Worm (Caenorhabditis elegans) whole organism, midembryonic: ENCODE measurements around the gene che-11.

Experiments
- T22C8.4 ChIP-seq: fragments of 200-800 bp; sonication (Bioruptor generic); IDR thresholded peaks from 2 replicates; pipeline ENCODE4 v1.3.6; 2022; ENCODE audit warnings: missing genetic modification characterization, missing compliant biosample characterization
- cog-1 ChIP-seq: sonication (generic microtip); optimal IDR thresholded peaks from 2 replicates; lab custom pipeline; 2016; ENCODE audit warnings: missing genetic modification characterization, missing compliant biosample characterization
- flt-1 ChIP-seq: fragments of 200-800 bp; sonication (Bioruptor generic); IDR thresholded peaks from 2 replicates; pipeline ENCODE4 v1.3.6; 2022; ENCODE audit warnings: missing genetic modification characterization, missing compliant biosample characterization
- klf-2 ChIP-seq: fragments of 200-800 bp; sonication (Bioruptor generic); conservative IDR thresholded peaks from 2 replicates; pipeline ENCODE4 v1.3.6; 2022; ENCODE audit warnings: missing genetic modification reagents, missing genetic modification characterization, missing compliant biosample characterization
- med-1 ChIP-seq: sonication (generic microtip); optimal IDR thresholded peaks from 2 replicates; lab custom pipeline; 2017; ENCODE audit warnings: missing genetic modification characterization, mild to moderate bottlenecking, missing compliant biosample characterization, antibody characterized with exemption, missing genetic modification reagents; ENCODE audit not compliant: insufficient read depth
- ref-1 ChIP-seq: fragments of 200-800 bp; sonication (Bioruptor generic); conservative IDR thresholded peaks from 2 replicates; pipeline ENCODE4 v1.3.6; 2022; ENCODE audit warnings: missing genetic modification reagents, missing genetic modification characterization, missing compliant biosample characterization
- tab-1 ChIP-seq: fragments of 200-800 bp; sonication (Bioruptor generic); IDR thresholded peaks from 2 replicates; pipeline ENCODE4 v1.3.6; 2022; ENCODE audit warnings: missing genetic modification characterization, missing compliant biosample characterization
- ztf-23 ChIP-seq: fragments of 200-800 bp; sonication (Bioruptor generic); IDR thresholded peaks from 2 replicates; pipeline ENCODE4 v1.3.6; 2022; ENCODE audit warnings: missing genetic modification reagents, missing genetic modification characterization, missing compliant biosample characterization
- ztf-29 ChIP-seq: fragments of 200-800 bp; sonication (Bioruptor generic); IDR thresholded peaks from 2 replicates; pipeline ENCODE4 v1.3.6; 2022; ENCODE audit warnings: missing genetic modification reagents, missing genetic modification characterization, missing compliant biosample characterization

che-11 gene

DNA sequence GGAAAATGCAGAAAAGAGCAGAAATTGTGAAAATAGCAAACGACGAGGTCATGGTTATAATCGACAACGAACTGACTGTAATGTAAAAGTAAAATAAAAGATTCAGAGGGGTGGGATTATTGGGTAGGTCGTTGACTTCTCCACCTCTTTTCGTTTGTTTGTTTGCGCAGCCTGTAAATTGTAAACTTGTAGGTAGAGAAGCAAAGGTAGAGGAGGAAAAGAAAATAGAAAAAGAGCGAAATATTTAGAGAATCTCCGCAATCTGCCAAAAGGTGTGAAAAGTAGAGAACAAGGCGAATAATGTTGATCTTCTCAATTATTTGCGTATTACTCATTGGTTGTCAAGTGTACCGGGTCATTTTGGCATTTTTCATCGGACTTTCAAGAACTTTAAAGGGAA is 36.8 kb upstream of the che-11 start, which contains the start of gene ZK863.8:
Gene ZK863.8, minus strand, starts transcription at position 173 of the 400 bp plus-strand sequence.
- no peak for TF ChIP-seq ztf-23 (GFP tag; lab: Robert Waterston, UW)
- no peak for TF ChIP-seq cog-1
- TF ChIP-seq med-1 (GFP tag; lab: Kevin White, UChicago): no peak
- TF ChIP-seq ztf-29: no peak

- TF ChIP-seq ref-1 (GFP tag; lab: Robert Waterston, UW) (no peak), tab-1 (GFP tag; lab: Robert Waterston, UW) (no peak)
These were observed 33.9 kb upstream of the che-11 start, which contains the start of gene srd-4 for ce11 chrV:12184308-12184999. Gene srd-4, plus strand, starts transcription at chrV:12184949.

DNA sequence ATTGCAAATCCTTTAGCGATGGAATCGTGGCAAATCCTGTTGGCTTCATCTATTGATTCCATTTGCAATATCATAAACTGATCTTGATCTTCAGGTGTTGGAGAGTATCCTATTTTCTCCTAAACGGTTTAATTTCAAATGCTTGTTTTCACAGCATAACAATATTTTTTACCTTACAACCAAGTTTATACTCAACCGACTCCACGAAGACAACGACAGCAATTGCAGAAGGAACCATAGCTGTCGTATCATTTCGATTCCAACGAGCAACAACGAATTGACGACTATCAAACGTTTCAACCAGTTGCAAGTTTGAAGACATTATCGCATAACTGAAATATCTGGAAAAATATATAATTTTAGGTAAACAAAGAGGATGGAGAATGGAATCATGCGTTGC is 33.3 kb upstream of the che-11 start, which contains the start of gene usip-1:
Gene usip-1, minus strand, starts transcription at position 341 of the 400 bp plus-strand sequence.
- no peak for TF ChIP-seq flt-1 (GFP tag; lab: Robert Waterston, UW)
- TF ChIP-seq ztf-29: no peak
- TF ChIP-seq tab-1 (GFP tag; lab: Robert Waterston, UW): no peak
- no peak for TF ChIP-seq ztf-23 (GFP tag; lab: Robert Waterston, UW)
- TF ChIP-seq med-1 (GFP tag; lab: Kevin White, UChicago): no peak
- TF ChIP-seq klf-2: no peak
- no peak for TF ChIP-seq T22C8.4 (GFP tag; lab: Robert Waterston, UW)
- TF ChIP-seq cog-1: no peak
- no peak for TF ChIP-seq ref-1 (GFP tag; lab: Robert Waterston, UW)

ce11 chrV:12181310-12181709 is 30.8 kb upstream of the che-11 start, which contains the start of gene elpc-3:
Gene elpc-3, minus strand, starts transcription at chrV:12181410.
- TF ChIP-seq cog-1 (no peak), ref-1 (GFP tag; lab: Robert Waterston, UW) (no peak), flt-1 (GFP tag; lab: Robert Waterston, UW) (no peak), ztf-29 (no peak), klf-2 (no peak), ztf-23 (GFP tag; lab: Robert Waterston, UW) (no peak), tab-1 (GFP tag; lab: Robert Waterston, UW) (no peak), med-1 (GFP tag; lab: Kevin White, UChicago) (no peak)

DNA sequence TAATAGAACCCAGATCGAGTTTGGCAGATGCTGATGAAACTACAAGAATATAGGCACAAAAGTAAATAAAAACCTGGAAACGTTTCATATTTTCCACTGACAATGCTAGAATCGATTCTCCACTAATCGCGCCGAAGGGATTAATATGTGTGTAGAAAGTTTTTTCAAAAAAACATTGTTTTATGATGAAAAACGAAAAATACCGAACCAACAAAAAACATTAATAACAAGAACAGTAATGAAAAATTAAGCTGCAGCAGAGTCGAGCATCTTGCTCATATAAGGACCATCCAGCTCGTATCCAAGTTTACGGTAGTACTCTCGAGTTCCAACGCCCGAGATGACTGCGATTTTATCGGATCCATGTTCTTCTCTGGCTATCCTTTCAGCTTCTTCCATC is 28.8 kb upstream of the che-11 start, which contains the start of gene clec-224:
Gene clec-224, minus strand, starts transcription at position 101 of the 400 bp plus-strand sequence.
- TF ChIP-seq tab-1 (GFP tag; lab: Robert Waterston, UW) (no peak), T22C8.4 (GFP tag; lab: Robert Waterston, UW) (no peak), klf-2 (no peak), ref-1 (GFP tag; lab: Robert Waterston, UW) (no peak), med-1 (GFP tag; lab: Kevin White, UChicago) (no peak), flt-1 (GFP tag; lab: Robert Waterston, UW) (no peak)

DNA sequence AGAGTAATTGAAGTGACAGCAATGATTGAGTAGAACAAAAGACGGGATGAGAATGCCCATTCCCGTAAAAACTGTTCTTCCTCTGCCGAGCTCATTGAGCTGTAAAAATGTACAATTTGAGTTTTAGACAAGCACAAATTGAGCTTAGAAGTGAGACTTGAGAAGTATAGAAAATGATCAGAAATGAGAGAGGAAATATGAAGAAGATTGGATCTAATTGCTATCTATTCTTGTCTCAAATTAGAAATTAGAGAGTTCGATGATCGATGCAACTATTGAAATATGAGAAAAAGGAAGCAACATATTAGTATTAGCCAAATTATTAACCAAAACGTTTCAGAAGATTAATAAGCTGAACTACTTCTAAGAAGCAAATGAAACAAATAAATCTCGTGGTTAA is 19.6 kb upstream of the che-11 start, which contains the start of gene ZK863.1:
Gene ZK863.1, minus strand, starts transcription at position 101 of the 400 bp plus-strand sequence.
- TF ChIP-seq cog-1: no peak
- TF ChIP-seq flt-1 (GFP tag; lab: Robert Waterston, UW): no peak
- no peak for TF ChIP-seq T22C8.4 (GFP tag; lab: Robert Waterston, UW)
- no peak for TF ChIP-seq klf-2
- no peak for TF ChIP-seq med-1 (GFP tag; lab: Kevin White, UChicago)
- no peak for TF ChIP-seq ztf-23 (GFP tag; lab: Robert Waterston, UW)
- no peak for TF ChIP-seq tab-1 (GFP tag; lab: Robert Waterston, UW)
- TF ChIP-seq ztf-29: no peak
- TF ChIP-seq ref-1 (GFP tag; lab: Robert Waterston, UW): no peak

- TF ChIP-seq med-1 (GFP tag; lab: Kevin White, UChicago) (no peak), tab-1 (GFP tag; lab: Robert Waterston, UW) (no peak), ztf-23 (GFP tag; lab: Robert Waterston, UW) (no peak), ztf-29 (no peak), klf-2 (no peak), T22C8.4 (GFP tag; lab: Robert Waterston, UW) (no peak), ref-1 (GFP tag; lab: Robert Waterston, UW) (no peak), cog-1 (no peak), flt-1 (GFP tag; lab: Robert Waterston, UW) (no peak)
These were observed 17.1 kb upstream of the che-11 start, which contains the start of gene col-37 for ce11 chrV:12167653-12168052. Gene col-37, minus strand, starts transcription at chrV:12167753.

DNA sequence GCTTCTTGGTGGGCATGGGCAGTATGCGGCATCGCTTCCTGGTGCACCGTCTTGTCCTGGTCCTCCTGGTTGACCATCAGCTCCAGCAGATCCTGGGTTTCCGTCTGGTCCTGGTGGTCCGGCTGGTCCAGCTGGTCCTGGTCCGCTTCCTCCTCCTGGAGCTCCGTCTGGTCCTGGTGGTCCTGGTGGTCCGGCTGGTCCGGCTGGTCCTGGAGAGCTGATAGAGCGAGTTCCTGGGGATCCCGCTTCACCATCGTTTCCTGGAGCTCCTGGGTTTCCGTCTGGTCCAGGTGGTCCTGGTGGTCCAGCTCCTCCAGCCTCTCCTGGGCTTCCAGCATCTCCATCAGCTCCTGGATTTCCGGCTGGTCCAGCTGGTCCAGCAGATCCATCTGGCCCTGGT is 16.5 kb upstream of the che-11 start:
- no peak for TF ChIP-seq ztf-23 (GFP tag; lab: Robert Waterston, UW)

DNA sequence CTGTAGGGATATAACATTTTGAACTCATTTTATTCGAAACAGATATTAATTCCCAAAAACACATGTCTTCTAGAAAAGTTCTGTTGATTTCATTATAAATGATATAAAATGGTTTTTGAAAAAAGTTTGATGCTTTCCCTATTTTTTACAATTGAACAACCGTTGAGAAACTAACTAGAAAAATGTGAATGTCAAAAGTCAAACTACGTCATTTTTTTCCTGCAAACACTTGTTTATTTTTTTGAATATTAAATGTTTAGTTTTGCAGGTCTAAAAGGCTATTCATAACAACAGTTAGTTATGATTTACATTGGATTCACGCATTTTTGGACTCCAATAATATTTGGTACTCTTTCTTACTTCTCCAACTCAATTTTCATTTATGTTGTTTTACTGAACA is 12.4 kb upstream of the che-11 start, which contains the start of gene srj-4:
Gene srj-4, plus strand, starts transcription at position 301 of the 400 bp plus-strand sequence.
- TF ChIP-seq klf-2: no peak
- TF ChIP-seq med-1 (GFP tag; lab: Kevin White, UChicago): no peak
- no peak for TF ChIP-seq cog-1
- TF ChIP-seq T22C8.4 (GFP tag; lab: Robert Waterston, UW): no peak
- TF ChIP-seq tab-1 (GFP tag; lab: Robert Waterston, UW): no peak
- no peak for TF ChIP-seq flt-1 (GFP tag; lab: Robert Waterston, UW)
- TF ChIP-seq ztf-29: no peak
- TF ChIP-seq ref-1 (GFP tag; lab: Robert Waterston, UW): no peak
- no peak for TF ChIP-seq ztf-23 (GFP tag; lab: Robert Waterston, UW)

DNA sequence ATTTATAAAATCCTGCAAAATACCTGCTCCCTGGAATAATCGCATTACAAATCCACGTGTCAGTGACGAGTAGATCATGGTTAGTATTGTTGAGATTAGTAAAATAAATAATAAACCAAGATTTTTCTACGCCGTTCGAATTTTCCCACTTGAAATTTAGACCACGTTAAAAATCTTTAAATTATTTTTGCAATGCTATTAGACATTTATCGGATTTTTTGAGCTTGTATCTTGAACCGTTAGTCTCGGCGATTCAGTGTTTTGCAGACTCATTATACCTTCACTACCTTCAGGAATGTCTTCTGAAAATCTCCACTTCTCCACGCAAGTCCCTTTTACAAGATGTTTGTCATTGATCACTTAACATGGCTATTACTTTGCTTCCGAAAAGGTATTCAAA is 11.7 kb upstream of the che-11 start, which contains the start of gene C27A7.5:
Gene C27A7.5, minus strand, starts transcription at position 101 of the 400 bp plus-strand sequence.
- TF ChIP-seq klf-2 (no peak), med-1 (GFP tag; lab: Kevin White, UChicago) (no peak), T22C8.4 (GFP tag; lab: Robert Waterston, UW) (no peak), cog-1 (no peak), flt-1 (GFP tag; lab: Robert Waterston, UW) (no peak), ztf-23 (GFP tag; lab: Robert Waterston, UW) (no peak), tab-1 (GFP tag; lab: Robert Waterston, UW) (no peak), ztf-29 (no peak), ref-1 (GFP tag; lab: Robert Waterston, UW) (no peak)
